Fruit fly (Drosophila melanogaster): ENCODE results near the gene Lk6.

Gene Lk6

DNA sequence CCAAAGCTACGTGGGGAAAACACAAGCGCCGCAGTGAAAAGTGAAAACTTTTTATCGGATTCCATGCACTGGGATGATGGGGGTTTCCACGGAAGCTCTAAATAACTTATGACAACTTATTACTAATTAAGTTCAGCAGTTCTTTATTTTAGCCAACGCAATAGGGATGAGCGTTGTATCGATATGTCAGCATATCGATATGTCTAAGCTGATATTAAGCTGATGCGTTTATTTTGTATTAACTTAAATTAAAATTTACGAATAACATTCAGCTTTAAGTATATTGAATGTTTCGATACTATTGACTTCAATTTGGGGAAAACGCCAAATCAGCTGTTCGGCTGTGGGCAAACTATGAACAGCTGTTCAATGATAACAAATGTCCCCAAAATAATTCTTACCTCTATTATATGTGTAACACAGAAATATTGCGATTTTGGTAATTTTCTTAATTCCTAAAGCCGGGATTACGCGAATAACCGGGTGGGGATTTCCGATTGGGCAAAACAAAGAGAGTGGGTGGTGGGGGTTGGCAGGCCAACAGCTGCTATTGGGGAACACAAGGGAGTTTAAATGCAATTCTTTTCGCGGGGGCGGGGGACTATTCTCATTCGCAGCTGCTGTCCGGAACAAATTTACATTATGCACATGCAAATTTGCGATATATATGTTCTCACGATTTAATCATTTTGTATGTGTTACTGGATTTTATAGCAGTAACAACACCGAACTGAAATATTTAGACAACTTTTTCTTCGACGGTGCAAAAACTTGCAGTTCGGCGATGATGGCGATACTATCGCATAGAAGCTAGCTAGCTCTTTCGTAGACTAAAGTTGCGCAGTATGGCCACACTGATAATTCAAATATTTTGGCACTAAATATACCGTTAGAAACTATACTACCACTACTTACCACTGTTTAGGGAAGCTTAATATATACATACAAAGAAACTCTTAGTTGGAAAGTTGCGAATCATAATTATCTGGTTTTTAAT, 14.7 kb downstream of the Lk6 start, which contains the start of gene CG6923 (continued):
- TF ChIP-seq Xbp1 (GFP tag; optimal IDR thresholded peaks at IDR 0.05) (no peak), eyg (GFP tag; optimal IDR thresholded peaks at IDR 0.05) (no peak), CG11695 (GFP tag; IDR thresholded peaks at IDR 0.05) (no peak), slp2 (GFP tag; optimal IDR thresholded peaks at IDR 0.05) (no peak), Poxn (GFP tag; IDR thresholded peaks at IDR 0.05) (no peak), CG8359 (GFP tag; optimal IDR thresholded peaks at IDR 0.05; ENCODE audit: borderline replicate concordance) (no peak), BEAF-32 (GFP tag; optimal IDR thresholded peaks at IDR 0.05) (peak; percentile 88), CG5180 (GFP tag; optimal IDR thresholded peaks at IDR 0.05) (no peak), CG18262 (tag; optimal IDR thresholded peaks at IDR 0.05) (no peak), zf30C (GFP tag; optimal IDR thresholded peaks at IDR 0.05) (no peak), Opbp (GFP tag; IDR thresholded peaks at IDR 0.05; ENCODE audit: partially characterized antibody) (peak; percentile 87), CG2712 (tag; optimal IDR thresholded peaks at IDR 0.05) (no peak), bcd (GFP tag; optimal IDR thresholded peaks at IDR 0.05) (no peak), unc-4 (GFP tag; IDR thresholded peaks at IDR 0.05; ENCODE audit: partially characterized antibody) (peak; percentile 81), CG7357 (GFP tag; IDR thresholded peaks at IDR 0.05) (no peak), CG34224 (GFP tag; IDR thresholded peaks at IDR 0.05; ENCODE audit: partially characterized antibody) (peak; percentile 74), Myb (GFP tag; optimal IDR thresholded peaks at IDR 0.05) (peak; percentile 92), tap (tag; optimal IDR thresholded peaks at IDR 0.05) (no peak), HmgZ (tag; optimal IDR thresholded peaks at IDR 0.05) (peak; percentile 45), Lim3 (GFP tag; IDR thresholded peaks at IDR 0.05) (no peak), ci (GFP tag; IDR thresholded peaks at IDR 0.05) (no peak), Doc2 (GFP tag; IDR thresholded peaks at IDR 0.05) (no peak), CG13624 (GFP tag; optimal IDR thresholded peaks at IDR 0.05) (no peak), Atf-2 (GFP tag; optimal IDR thresholded peaks at IDR 0.05) (no peak), tx (GFP tag; optimal IDR thresholded peaks at IDR 0.05) (no peak), sens-2 (GFP tag; IDR thresholded peaks at IDR 0.05) (no peak), CG33213 (GFP tag; optimal IDR thresholded peaks at IDR 0.05) (peak; percentile 0), seq (GFP tag; IDR thresholded peaks at IDR 0.05) (no peak), CG9609 (GFP tag; optimal IDR thresholded peaks at IDR 0.05) (no peak), h (optimal IDR thresholded peaks at IDR 0.05) (no peak), CG1233 (GFP tag; optimal IDR thresholded peaks at IDR 0.05) (no peak), D (optimal IDR thresholded peaks at IDR 0.05) (no peak), D (GFP tag; optimal IDR thresholded peaks at IDR 0.05) (no peak), CG14050 (GFP tag; IDR thresholded peaks at IDR 0.05) (no peak), CG1024 (GFP tag; IDR thresholded peaks at IDR 0.05) (no peak), odd (GFP tag; optimal IDR thresholded peaks at IDR 0.05) (no peak), zfh2 (GFP tag; optimal IDR thresholded peaks at IDR 0.05) (no peak), CoRest (tag; optimal IDR thresholded peaks at IDR 0.05) (peak; percentile 50), CG1647 (GFP tag; optimal IDR thresholded peaks at IDR 0.05) (no peak), org-1 (GFP tag; optimal IDR thresholded peaks at IDR 0.05) (no peak), tin (GFP tag; optimal IDR thresholded peaks at IDR 0.05) (no peak), Scr (GFP tag; IDR thresholded peaks at IDR 0.05; ENCODE audit: partially characterized antibody) (peak; percentile 87), hth (optimal IDR thresholded peaks at IDR 0.05) (no peak), pum (GFP tag; optimal IDR thresholded peaks at IDR 0.05) (no peak), CG17359 (tag; optimal IDR thresholded peaks at IDR 0.05) (no peak), stc (GFP tag; IDR thresholded peaks at IDR 0.05) (no peak), E2f2 (GFP tag; IDR thresholded peaks at IDR 0.05) (peak; percentile 85), gfzf (GFP tag; optimal IDR thresholded peaks at IDR 0.05) (peak; percentile 73), CG16863 (GFP tag; optimal IDR thresholded peaks at IDR 0.05) (no peak), Lhr (GFP tag; optimal IDR thresholded peaks at IDR 0.05) (peak; percentile 24)
